Fruit fly (Drosophila melanogaster) whole organism, pupa: ENCODE measurements around the gene CG31688.

Source experiments
- CG10348 ChIP-seq: fragments of 200-800 bp; sonication (Bioruptor generic); IDR thresholded peaks from 2 replicates; pipeline ENCODE4 v1.3.6; 2022; ENCODE audit warnings: missing biosample characterization, missing genetic modification characterization
- CG14655 ChIP-seq: fragments of 200-800 bp; sonication (Bioruptor generic); optimal IDR thresholded peaks from 3 replicates; lab custom pipeline; 2017; ENCODE audit warnings: mild to moderate bottlenecking, missing biosample characterization, missing genetic modification reagents, missing genetic modification characterization
- CG17806 ChIP-seq: fragments of 200-800 bp; sonication (Bioruptor generic); optimal IDR thresholded peaks from 2 replicates; lab custom pipeline; 2018; ENCODE audit warnings: missing biosample characterization, mild to moderate bottlenecking, missing genetic modification characterization, moderate library complexity
- CG4496 ChIP-seq: fragments of 200-800 bp; sonication (Bioruptor generic); IDR thresholded peaks from 3 replicates; pipeline ENCODE4 v1.3.6; 2022; ENCODE audit warnings: missing biosample characterization, missing genetic modification characterization
- EcR ChIP-seq: fragments of 200-800 bp; sonication (Bioruptor generic); optimal IDR thresholded peaks from 3 replicates; lab custom pipeline; 2019; ENCODE audit warnings: missing biosample characterization, missing genetic modification characterization, mild to moderate bottlenecking, moderate library complexity, missing genetic modification reagents
- Pif1B ChIP-seq: fragments of 200-800 bp; sonication (Bioruptor generic); optimal IDR thresholded peaks from 3 replicates; lab custom pipeline; 2016; ENCODE audit warnings: missing biosample characterization, missing genetic modification characterization
- Snoo ChIP-seq: fragments of 200-800 bp; sonication (Bioruptor generic); optimal IDR thresholded peaks from 3 replicates; lab custom pipeline; 2017; ENCODE audit warnings: missing biosample characterization, mild to moderate bottlenecking, missing genetic modification characterization, inconsistent platforms

- no peak for TF ChIP-seq CG10348 (GFP tag; lab: Robert Waterston, UW)
- no peak for TF ChIP-seq EcR (GFP tag; lab: Kevin White, UChicago)
- TF ChIP-seq Pif1B, result no peak
- TF ChIP-seq CG14655 (GFP tag; lab: Kevin White, UChicago), result no peak
- no peak for TF ChIP-seq CG17806 (tag; lab: Kevin White, UChicago)
- no peak for TF ChIP-seq Snoo (tag; lab: Kevin White, UChicago)
- TF ChIP-seq CG4496, result no peak
Observed at dm6 chr2L:20425854-20426396, at the start of gene CG31688.
